Worm (Caenorhabditis elegans): ENCODE data around the gene ttr-2.

DNA sequence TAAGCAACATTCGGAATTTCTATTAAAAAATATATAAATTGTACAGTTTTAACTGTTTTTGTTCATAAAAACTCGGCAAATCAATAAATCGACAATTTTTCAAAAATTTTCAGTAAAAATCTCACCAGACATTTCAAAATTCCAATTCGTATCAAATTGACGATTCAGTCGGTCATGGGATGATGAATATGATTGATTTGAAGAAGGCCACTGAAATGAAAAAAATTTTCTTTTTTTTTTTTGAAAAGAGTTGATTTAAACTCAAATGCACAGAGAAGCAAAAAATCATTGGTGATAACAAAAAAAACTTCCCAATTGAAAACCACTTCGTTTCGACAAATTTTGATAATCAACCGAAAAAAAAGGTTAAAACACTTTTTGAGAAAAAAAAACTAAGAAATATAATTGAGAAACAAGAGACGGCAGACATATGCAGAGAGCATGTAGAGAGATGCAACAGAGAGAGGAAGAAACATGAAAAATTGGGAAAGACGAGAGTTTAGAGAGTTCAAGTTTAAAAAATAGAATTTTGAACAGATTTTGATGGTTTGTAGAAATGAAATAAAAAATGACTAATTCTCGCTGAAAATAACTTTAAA is 23.8 kb upstream of the ttr-2 start:
- no peak for TF ChIP-seq saeg-2 (GFP tag; IDR thresholded peaks at IDR 0.05)
- no peak for TF ChIP-seq unc-130 (GFP tag; optimal IDR thresholded peaks at IDR 0.05)
- TF ChIP-seq lin-39 (tag; optimal IDR thresholded peaks at IDR 0.05), result no peak
- TF ChIP-seq nhr-77 (tag; optimal IDR thresholded peaks at IDR 0.05), result peak; percentile 9
- TF ChIP-seq nhr-25 (tag; optimal IDR thresholded peaks at IDR 0.05; ENCODE audit: borderline replicate concordance, insufficient read depth), result no peak
- TF ChIP-seq ceh-20 (GFP tag; IDR thresholded peaks at IDR 0.05), result no peak
- no peak for TF ChIP-seq spr-1 (tag; optimal IDR thresholded peaks at IDR 0.05)
- no peak for TF ChIP-seq set-16 (GFP tag; IDR thresholded peaks at IDR 0.05)
- no peak for TF ChIP-seq zfp-2 (tag; optimal IDR thresholded peaks at IDR 0.05)
- no peak for TF ChIP-seq snpc-4 (tag; optimal IDR thresholded peaks at IDR 0.05)

Data from whole organism, L4 larva.